Worm (Caenorhabditis elegans): ENCODE data around the gene oac-3.

DNA sequence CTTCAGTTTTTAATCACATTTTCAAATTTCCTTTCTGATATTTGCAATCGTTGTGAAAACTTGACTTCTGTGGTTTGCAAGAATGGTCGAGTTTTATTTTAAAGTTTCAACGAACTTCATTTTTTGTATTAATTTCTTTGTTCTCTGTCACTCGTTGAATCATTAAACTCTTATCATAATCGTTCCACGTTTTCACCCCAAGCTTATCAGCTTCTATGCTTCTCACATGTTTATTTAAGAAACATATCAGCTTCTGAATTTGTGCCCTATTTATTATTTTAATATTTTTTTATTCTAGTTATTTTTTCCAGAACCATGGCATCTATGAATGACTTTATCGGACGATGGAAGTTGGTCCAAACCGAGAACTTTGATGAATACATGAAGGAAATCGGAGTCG, 20.1 kb upstream of the oac-3 start, which contains the start of gene lbp-7:
- TF ChIP-seq sptf-2 (GFP tag; optimal IDR thresholded peaks at IDR 0.05) (no peak), lin-40 (tag; optimal IDR thresholded peaks at IDR 0.05) (no peak), ceh-79 (tag; optimal IDR thresholded peaks at IDR 0.05) (no peak), sea-2 (GFP tag; IDR thresholded peaks at IDR 0.05) (no peak), Y56A3A.18 (GFP tag; IDR thresholded peaks at IDR 0.05) (no peak), aptf-3 (GFP tag; IDR thresholded peaks at IDR 0.05) (no peak), hlh-26 (GFP tag; conservative IDR thresholded peaks at IDR 0.05) (no peak)

All from whole organism, young adult.